Worm (Caenorhabditis elegans) whole organism, midembryonic: ENCODE measurements around the gene C23H5.11.

Experiments used
- T22C8.4 ChIP-seq: fragments of 200-800 bp; sonication (Bioruptor generic); IDR thresholded peaks from 2 replicates; pipeline ENCODE4 v1.3.6; 2022; ENCODE audit warnings: missing genetic modification characterization, missing compliant biosample characterization
- cog-1 ChIP-seq: sonication (generic microtip); optimal IDR thresholded peaks from 2 replicates; lab custom pipeline; 2016; ENCODE audit warnings: missing genetic modification characterization, missing compliant biosample characterization
- flt-1 ChIP-seq: fragments of 200-800 bp; sonication (Bioruptor generic); IDR thresholded peaks from 2 replicates; pipeline ENCODE4 v1.3.6; 2022; ENCODE audit warnings: missing genetic modification characterization, missing compliant biosample characterization
- klf-2 ChIP-seq: fragments of 200-800 bp; sonication (Bioruptor generic); conservative IDR thresholded peaks from 2 replicates; pipeline ENCODE4 v1.3.6; 2022; ENCODE audit warnings: missing genetic modification reagents, missing genetic modification characterization, missing compliant biosample characterization
- med-1 ChIP-seq: sonication (generic microtip); optimal IDR thresholded peaks from 2 replicates; lab custom pipeline; 2017; ENCODE audit warnings: missing genetic modification characterization, mild to moderate bottlenecking, missing compliant biosample characterization, antibody characterized with exemption, missing genetic modification reagents; ENCODE audit not compliant: insufficient read depth
- ref-1 ChIP-seq: fragments of 200-800 bp; sonication (Bioruptor generic); conservative IDR thresholded peaks from 2 replicates; pipeline ENCODE4 v1.3.6; 2022; ENCODE audit warnings: missing genetic modification reagents, missing genetic modification characterization, missing compliant biosample characterization
- tab-1 ChIP-seq: fragments of 200-800 bp; sonication (Bioruptor generic); IDR thresholded peaks from 2 replicates; pipeline ENCODE4 v1.3.6; 2022; ENCODE audit warnings: missing genetic modification characterization, missing compliant biosample characterization
- ztf-23 ChIP-seq: fragments of 200-800 bp; sonication (Bioruptor generic); IDR thresholded peaks from 2 replicates; pipeline ENCODE4 v1.3.6; 2022; ENCODE audit warnings: missing genetic modification reagents, missing genetic modification characterization, missing compliant biosample characterization
- ztf-29 ChIP-seq: fragments of 200-800 bp; sonication (Bioruptor generic); IDR thresholded peaks from 2 replicates; pipeline ENCODE4 v1.3.6; 2022; ENCODE audit warnings: missing genetic modification reagents, missing genetic modification characterization, missing compliant biosample characterization

C23H5.11 gene

DNA sequence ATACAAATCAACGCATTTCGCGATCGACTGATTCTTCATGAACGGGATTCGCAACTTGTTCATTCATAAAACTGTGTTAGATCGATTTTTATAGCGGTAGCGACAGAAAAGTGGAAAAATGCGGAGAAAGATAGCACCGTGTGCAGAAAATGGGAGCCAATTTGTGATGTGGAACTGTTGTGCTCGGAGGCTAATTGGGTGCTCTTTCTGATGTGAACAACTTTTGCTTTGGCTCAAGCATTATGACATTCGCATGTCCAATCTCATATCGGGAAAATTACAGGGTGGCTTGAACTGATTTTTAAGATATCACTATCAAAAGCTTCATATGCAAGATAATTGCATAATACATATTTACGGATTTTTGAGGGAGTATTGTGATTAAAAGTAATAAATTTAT is at the start of gene C23H5.11:
C23H5.11 (minus strand) TSS at position 101 of the 400 bp plus-strand sequence.
- TF ChIP-seq tab-1 (GFP tag; lab: Robert Waterston, UW), result no peak
- TF ChIP-seq med-1, result no peak
- no peak for TF ChIP-seq cog-1
- no peak for TF ChIP-seq ztf-29 (GFP tag; lab: Robert Waterston, UW)
- no peak for TF ChIP-seq ztf-23 (GFP tag; lab: Robert Waterston, UW)

DNA sequence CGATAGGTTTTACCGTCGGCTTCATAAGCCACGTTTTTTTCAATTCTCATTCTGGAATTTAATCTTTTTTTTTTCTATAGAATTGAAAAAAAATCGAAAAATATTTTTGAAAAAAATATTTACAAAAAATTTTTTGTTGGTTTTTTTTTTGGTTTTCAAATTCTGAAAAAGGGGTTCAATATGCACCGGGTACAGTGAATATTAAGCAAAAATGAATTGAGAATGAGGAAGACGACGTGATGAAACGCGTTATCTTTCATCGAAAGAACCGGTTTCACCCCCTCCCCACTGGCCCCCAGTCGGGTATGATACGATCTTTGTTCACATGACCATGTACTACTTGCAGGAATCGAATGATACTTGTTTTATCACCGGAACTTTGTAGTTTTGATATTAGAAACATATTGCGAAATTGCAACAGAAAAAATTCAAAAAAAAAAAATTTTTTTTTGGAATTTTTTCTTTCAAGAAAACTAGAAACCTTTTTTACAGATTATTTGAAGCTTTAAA is 49.6 kb upstream of the C23H5.11 start, which contains the start of gene C54E4.5:
C54E4.5 (minus strand) TSS at position 51 of the 510 bp plus-strand sequence.
- no peak for TF ChIP-seq med-1
- no peak for TF ChIP-seq ref-1 (GFP tag; lab: Robert Waterston, UW)
- no peak for TF ChIP-seq ztf-23 (GFP tag; lab: Robert Waterston, UW)
- no peak for TF ChIP-seq ztf-29 (GFP tag; lab: Robert Waterston, UW)
- no peak for TF ChIP-seq klf-2 (GFP tag; lab: Robert Waterston, UW)
- no peak for TF ChIP-seq tab-1 (GFP tag; lab: Robert Waterston, UW)

DNA sequence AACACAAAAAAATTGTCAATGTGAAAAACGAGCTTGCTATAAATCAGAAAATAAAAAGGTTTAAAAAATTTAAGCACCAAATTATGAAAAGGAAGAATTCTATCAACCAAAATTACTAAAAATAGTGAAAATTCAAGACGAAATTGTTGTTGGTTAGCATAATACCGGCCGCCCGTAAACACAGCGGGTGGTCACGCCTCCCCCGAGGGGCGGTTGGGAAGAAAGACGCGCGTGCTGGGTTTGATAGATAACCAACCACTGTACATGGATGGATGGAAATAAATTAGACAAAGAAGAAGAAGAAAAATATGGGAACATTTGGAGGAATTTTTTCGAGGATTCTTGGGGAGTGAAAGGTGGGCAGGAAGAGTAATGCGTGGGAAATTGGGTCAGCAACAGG is 42.6 kb upstream of the C23H5.11 start:
- no peak for TF ChIP-seq ztf-29 (GFP tag; lab: Robert Waterston, UW)
- TF ChIP-seq T22C8.4 (GFP tag; lab: Robert Waterston, UW), result no peak
- no peak for TF ChIP-seq flt-1 (GFP tag; lab: Robert Waterston, UW)
- TF ChIP-seq cog-1, result no peak
- no peak for TF ChIP-seq med-1
- no peak for TF ChIP-seq tab-1 (GFP tag; lab: Robert Waterston, UW)
- TF ChIP-seq klf-2 (GFP tag; lab: Robert Waterston, UW), result no peak

DNA sequence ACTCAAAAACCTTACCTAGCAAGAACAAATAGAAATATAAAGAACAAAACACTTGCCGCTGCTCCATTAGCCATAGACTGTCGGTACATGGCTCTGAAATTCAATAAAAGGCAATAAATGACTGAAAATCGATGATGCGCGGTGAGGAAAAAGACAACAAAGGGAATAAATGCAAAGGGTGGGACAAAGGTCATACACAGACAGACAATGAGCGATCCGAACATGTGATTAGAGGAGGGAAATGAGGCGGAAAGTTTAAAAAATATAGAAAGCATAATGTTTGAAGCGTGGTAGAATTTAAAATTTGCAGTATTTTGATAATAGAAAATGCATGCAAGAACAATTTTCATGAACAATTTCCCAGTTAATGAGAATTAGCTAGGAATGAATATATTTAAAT is 40.9 kb upstream of the C23H5.11 start, which contains the start of gene C54E4.12:
C54E4.12 (minus strand) TSS at position 101 of the 400 bp plus-strand sequence.
- TF ChIP-seq ref-1 (GFP tag; lab: Robert Waterston, UW), result no peak
- no peak for TF ChIP-seq flt-1 (GFP tag; lab: Robert Waterston, UW)
- TF ChIP-seq med-1, result no peak
- TF ChIP-seq cog-1, result no peak
- TF ChIP-seq T22C8.4 (GFP tag; lab: Robert Waterston, UW), result no peak
- TF ChIP-seq klf-2 (GFP tag; lab: Robert Waterston, UW), result no peak
- TF ChIP-seq ztf-29 (GFP tag; lab: Robert Waterston, UW), result no peak
- TF ChIP-seq tab-1 (GFP tag; lab: Robert Waterston, UW), result no peak

DNA sequence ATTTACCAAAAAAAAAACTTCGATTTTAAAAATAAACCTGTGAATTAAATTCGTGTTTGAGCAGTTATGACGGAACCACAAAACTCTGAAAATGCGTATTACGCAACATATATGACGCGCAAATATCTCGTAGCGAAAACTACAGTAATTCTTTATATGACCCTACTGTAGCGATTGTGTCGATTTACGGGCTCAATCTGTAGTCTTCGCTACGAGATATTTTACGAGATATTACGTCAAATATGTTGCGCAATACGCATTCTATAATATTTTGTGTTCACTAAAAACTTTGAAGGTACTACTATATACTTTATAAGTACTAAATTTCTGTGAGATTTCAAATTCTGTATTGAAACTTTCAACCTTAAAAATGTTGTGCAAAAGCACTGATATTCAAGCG is 37.8 kb upstream of the C23H5.11 start:
- TF ChIP-seq ztf-23 (GFP tag; lab: Robert Waterston, UW) (no peak), cog-1 (no peak), tab-1 (GFP tag; lab: Robert Waterston, UW) (no peak), ref-1 (GFP tag; lab: Robert Waterston, UW) (no peak), ztf-29 (GFP tag; lab: Robert Waterston, UW) (no peak), flt-1 (GFP tag; lab: Robert Waterston, UW) (no peak), med-1 (no peak), klf-2 (GFP tag; lab: Robert Waterston, UW) (no peak), T22C8.4 (GFP tag; lab: Robert Waterston, UW) (no peak)

DNA sequence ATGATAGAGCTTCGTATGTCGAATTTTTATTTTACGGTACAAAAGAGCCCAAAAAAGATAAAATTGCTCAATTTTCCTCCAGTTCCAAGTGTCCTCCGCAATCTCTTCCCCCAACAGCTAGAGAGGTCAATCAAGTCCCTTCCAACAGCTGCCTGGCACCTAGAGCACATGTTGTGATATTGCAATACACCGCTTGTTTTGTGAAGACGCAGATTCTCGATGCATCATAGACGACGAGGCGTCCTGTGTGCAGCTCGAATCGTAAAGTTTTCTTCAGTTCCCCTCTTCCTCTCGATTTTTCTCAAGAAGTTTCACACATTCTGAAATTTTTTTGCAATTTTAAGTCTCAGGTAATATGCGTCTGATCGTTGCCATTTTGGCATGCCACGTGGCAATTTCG is 36.9 kb upstream of the C23H5.11 start, which contains the start of gene test-1:
test-1 (plus strand) TSS at position 345 of the 400 bp plus-strand sequence.
- TF ChIP-seq cog-1 (no peak), ztf-29 (GFP tag; lab: Robert Waterston, UW) (no peak), ztf-23 (GFP tag; lab: Robert Waterston, UW) (no peak), T22C8.4 (GFP tag; lab: Robert Waterston, UW) (no peak)

DNA sequence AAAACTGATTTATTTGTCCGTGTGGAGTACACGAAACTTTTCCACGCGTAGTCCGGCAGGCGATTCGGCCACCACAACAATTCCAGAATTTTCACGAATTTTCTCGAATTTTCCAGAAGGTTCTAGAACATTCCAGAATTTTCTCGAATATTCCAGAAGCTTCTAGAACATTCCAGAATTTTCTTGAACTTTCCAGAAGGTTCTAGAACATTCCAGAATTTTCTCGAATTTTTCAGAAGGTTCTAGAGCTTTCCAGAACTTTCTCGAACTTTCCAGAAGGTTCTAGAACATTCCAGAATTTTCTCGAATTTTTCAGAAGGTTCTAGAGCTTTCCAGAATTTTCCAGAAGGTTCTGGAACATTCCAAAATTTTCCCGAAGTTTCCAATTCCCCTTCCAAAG is 36.2 kb upstream of the C23H5.11 start:
- peak; percentile 73; the same call in 1 of the 2 replicates for TF ChIP-seq flt-1 (GFP tag; lab: Robert Waterston, UW)

DNA sequence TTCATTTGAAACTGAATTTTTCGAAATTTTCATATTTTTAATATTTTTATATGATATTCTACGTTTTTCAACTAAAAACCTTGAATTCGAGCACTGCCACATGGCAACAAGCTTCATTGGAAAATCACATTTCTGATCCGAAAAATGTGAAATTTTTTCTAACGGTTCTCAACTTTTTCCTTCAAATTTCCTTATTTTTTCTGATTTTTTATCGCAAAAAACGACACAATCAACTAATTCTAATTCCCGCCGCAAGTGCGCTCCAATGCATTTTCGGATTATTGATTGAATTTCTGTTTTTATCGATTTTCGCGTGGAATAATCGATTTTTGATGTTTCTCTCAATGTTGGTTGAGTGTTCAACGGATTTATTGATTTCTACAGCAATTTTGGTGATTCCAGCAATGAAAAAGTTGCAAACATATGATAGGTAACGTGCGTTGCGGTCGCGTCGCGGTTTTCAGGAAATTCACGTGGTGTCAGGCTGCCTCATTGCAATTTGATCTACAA is 33.8 kb upstream of the C23H5.11 start, which contains the start of gene C23H5.12:
C23H5.12 (plus strand) TSS at position 51 of the 510 bp plus-strand sequence.
- TF ChIP-seq T22C8.4 (GFP tag; lab: Robert Waterston, UW) (peak; percentile 58; the same call in 1 of the 2 replicates), ztf-29 (GFP tag; lab: Robert Waterston, UW) (no peak)

DNA sequence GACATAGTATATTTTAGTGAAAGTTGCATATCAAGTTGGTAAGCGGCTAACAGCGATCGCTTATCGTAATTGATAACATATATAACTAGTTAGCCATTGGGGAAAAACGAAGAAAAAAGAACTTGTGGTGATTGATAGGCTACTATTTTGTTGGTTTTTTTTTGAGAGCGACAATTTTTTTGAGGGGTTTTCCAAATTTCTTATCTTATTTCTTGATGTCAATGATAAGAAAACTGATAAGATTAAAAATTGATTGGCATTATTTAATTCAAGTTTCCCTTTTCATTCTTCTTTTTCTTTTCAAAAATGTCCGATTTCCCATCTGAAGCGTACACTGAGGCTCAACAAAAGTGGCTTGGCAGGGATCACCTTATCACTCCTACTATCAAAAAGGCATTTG is 31.0 kb upstream of the C23H5.11 start, which contains the start of gene prmt-6:
prmt-6 (plus strand) TSS at position 252 of the 400 bp plus-strand sequence.
- TF ChIP-seq med-1, result no peak
- no peak for TF ChIP-seq T22C8.4 (GFP tag; lab: Robert Waterston, UW)
- TF ChIP-seq tab-1 (GFP tag; lab: Robert Waterston, UW), result no peak
- TF ChIP-seq flt-1 (GFP tag; lab: Robert Waterston, UW), result no peak
- no peak for TF ChIP-seq ref-1 (GFP tag; lab: Robert Waterston, UW)
- no peak for TF ChIP-seq klf-2 (GFP tag; lab: Robert Waterston, UW)
- TF ChIP-seq ztf-23 (GFP tag; lab: Robert Waterston, UW), result no peak
- TF ChIP-seq ztf-29 (GFP tag; lab: Robert Waterston, UW), result no peak
- TF ChIP-seq cog-1, result no peak

DNA sequence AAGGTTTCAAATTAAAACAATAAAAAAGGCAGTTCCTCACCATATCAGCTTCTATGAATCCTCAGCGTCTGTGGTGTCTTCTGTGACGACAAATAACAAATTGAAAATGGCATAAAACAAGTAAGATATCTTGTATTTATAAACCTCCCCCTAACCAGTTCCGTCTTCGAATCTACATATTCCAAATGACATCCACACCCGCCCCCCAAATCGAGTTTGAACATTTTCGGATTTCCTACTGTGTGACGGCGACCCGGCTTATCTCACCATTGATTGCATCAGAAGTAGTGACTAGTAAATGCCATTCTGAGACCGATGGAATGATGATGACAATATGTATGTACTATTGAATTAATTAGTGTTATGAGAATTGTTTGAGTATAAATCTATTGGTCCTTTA is 29.1 kb upstream of the C23H5.11 start, which contains the start of gene grl-20:
grl-20 (minus strand) TSS at position 101 of the 400 bp plus-strand sequence.
- TF ChIP-seq ztf-23 (GFP tag; lab: Robert Waterston, UW) (no peak), flt-1 (GFP tag; lab: Robert Waterston, UW) (no peak), tab-1 (GFP tag; lab: Robert Waterston, UW) (no peak), ztf-29 (GFP tag; lab: Robert Waterston, UW) (no peak), ref-1 (GFP tag; lab: Robert Waterston, UW) (no peak), klf-2 (GFP tag; lab: Robert Waterston, UW) (no peak), med-1 (no peak), T22C8.4 (GFP tag; lab: Robert Waterston, UW) (no peak), cog-1 (no peak)
